Fruit fly (Drosophila melanogaster) whole organism: ENCODE results near the gene CG6149.

Experiments used
- EcR ChIP-seq, 2 experiments: fragments of >200 bp; optimal IDR thresholded peaks; 2 replicates each; lab custom pipeline; 2017; ENCODE audit warnings: missing biosample characterization in 2 of 2, missing genetic modification characterization in 2 of 2, missing genetic modification reagents in 2 of 2
- pan ChIP-seq: fragments of >200 bp; optimal IDR thresholded peaks from 2 replicates; lab custom pipeline; 2017
- psq ChIP-seq: fragments of >200 bp; optimal IDR thresholded peaks from 2 replicates; lab custom pipeline; 2017
- usp ChIP-seq: fragments of >200 bp; optimal IDR thresholded peaks from 2 replicates; lab custom pipeline; 2017; ENCODE audit warnings: missing biosample characterization, missing genetic modification characterization, mixed read lengths

- no peak for TF ChIP-seq usp
- no peak for TF ChIP-seq EcR (GFP tag; optimal IDR thresholded peaks at IDR 0.05; lab: Kevin White, UChicago)
- TF ChIP-seq pan (lab: Kevin White, UChicago), result no peak
- no peak for TF ChIP-seq psq
These were observed 35.0 kb downstream of the CG6149 start for dm6 chr3L:11400262-11400661.
